Fruit fly (Drosophila melanogaster) whole organism, embryonic: ENCODE data around the gene CG33262.

Source experiments
- ATbp ChIP-seq: fragments of 200-800 bp; sonication (Bioruptor generic); optimal IDR thresholded peaks from 2 replicates; lab custom pipeline; 2017; ENCODE audit warnings: missing biosample characterization, mild to moderate bottlenecking, missing genetic modification characterization, missing genetic modification reagents
- Abd-B ChIP-seq: fragments of 200-800 bp; sonication (Bioruptor generic); optimal IDR thresholded peaks from 2 replicates; lab custom pipeline; 2018; ENCODE audit warnings: missing biosample characterization, mild to moderate bottlenecking, missing genetic modification characterization, moderate library complexity
- BtbVII ChIP-seq: fragments of 200-800 bp; sonication (Bioruptor generic); optimal IDR thresholded peaks from 3 replicates; lab custom pipeline; 2017; ENCODE audit warnings: missing biosample characterization, mild to moderate bottlenecking, missing genetic modification characterization
- CG11093 ChIP-seq: fragments of 200-800 bp; sonication (Bioruptor generic); IDR thresholded peaks from 3 replicates; pipeline ENCODE4 v1.3.6; 2022; ENCODE audit warnings: missing biosample characterization, missing genetic modification characterization
- CG16863 ChIP-seq: fragments of 200-800 bp; sonication (Bioruptor generic); optimal IDR thresholded peaks from 3 replicates; lab custom pipeline; 2016; ENCODE audit warnings: missing biosample characterization, missing genetic modification characterization
- CG17385 ChIP-seq: fragments of 200-800 bp; sonication (Bioruptor generic); optimal IDR thresholded peaks from 3 replicates; lab custom pipeline; 2018; ENCODE audit warnings: missing biosample characterization, mild to moderate bottlenecking, missing genetic modification characterization
- CG2199 ChIP-seq: fragments of 200-800 bp; sonication (Bioruptor generic); IDR thresholded peaks from 3 replicates; pipeline ENCODE4 v1.3.6; 2022; ENCODE audit warnings: missing biosample characterization, missing genetic modification characterization
- CG3163 ChIP-seq: fragments of 200-800 bp; sonication (Bioruptor generic); optimal IDR thresholded peaks from 3 replicates; lab custom pipeline; 2016; ENCODE audit warnings: missing biosample characterization, missing genetic modification characterization
- CG4404 ChIP-seq: fragments of 200-800 bp; sonication (Bioruptor generic); IDR thresholded peaks from 2 replicates; pipeline ENCODE4 v1.3.6; 2022; ENCODE audit warnings: missing biosample characterization, missing genetic modification characterization
- CG6813 ChIP-seq: fragments of 200-800 bp; sonication (Bioruptor generic); optimal IDR thresholded peaks from 2 replicates; lab custom pipeline; 2017; ENCODE audit warnings: missing biosample characterization, missing genetic modification characterization, mild to moderate bottlenecking, moderate library complexity, missing genetic modification reagents
- CG7987 ChIP-seq: fragments of 200-800 bp; sonication (Bioruptor generic); optimal IDR thresholded peaks from 2 replicates; lab custom pipeline; 2018; ENCODE audit warnings: missing biosample characterization, mild to moderate bottlenecking, missing genetic modification characterization, moderate library complexity
- CG9609 ChIP-seq: fragments of 200-800 bp; sonication (Bioruptor generic); optimal IDR thresholded peaks from 3 replicates; lab custom pipeline; 2016; ENCODE audit warnings: missing biosample characterization, missing genetic modification characterization
- CG9876 ChIP-seq: fragments of 200-800 bp; sonication (Bioruptor generic); optimal IDR thresholded peaks from 2 replicates; lab custom pipeline; 2016; ENCODE audit warnings: missing biosample characterization, missing genetic modification characterization
- D19B ChIP-seq: fragments of 200-800 bp; sonication (Bioruptor generic); optimal IDR thresholded peaks from 2 replicates; lab custom pipeline; 2017; ENCODE audit warnings: missing biosample characterization, mild to moderate bottlenecking, missing genetic modification characterization
- Dfd ChIP-seq, 2 experiments: fragments of >200 bp; optimal IDR thresholded peaks; 2 replicates each; lab custom pipeline; 2017; ENCODE audit warnings: missing biosample characterization in 2 of 2, missing genetic modification characterization in 2 of 2
- Doc2 ChIP-seq: fragments of 200-800 bp; sonication (Bioruptor generic); IDR thresholded peaks from 2 replicates; pipeline ENCODE4 v1.3.6; 2022; ENCODE audit warnings: missing biosample characterization, missing genetic modification characterization
- Dp ChIP-seq: fragments of 200-800 bp; sonication (Bioruptor generic); optimal IDR thresholded peaks from 2 replicates; lab custom pipeline; 2018; ENCODE audit warnings: missing biosample characterization, mild to moderate bottlenecking, missing genetic modification characterization, moderate library complexity
- HmgD ChIP-seq: fragments of 200-800 bp; sonication (Bioruptor generic); optimal IDR thresholded peaks from 3 replicates; lab custom pipeline; 2016; ENCODE audit warnings: missing biosample characterization, missing genetic modification characterization
- Mrtf ChIP-seq: fragments of 200-800 bp; sonication (Bioruptor generic); IDR thresholded peaks from 3 replicates; pipeline ENCODE4 v1.3.6; 2022; ENCODE audit warnings: missing biosample characterization, missing genetic modification characterization
- Rx ChIP-seq: fragments of 200-800 bp; sonication (Bioruptor generic); IDR thresholded peaks from 2 replicates; pipeline ENCODE4 v1.3.6; 2022; ENCODE audit warnings: missing biosample characterization, missing genetic modification characterization
- Sin3A ChIP-seq: fragments of >200 bp; optimal IDR thresholded peaks from 2 replicates; lab custom pipeline; 2018
- TFAM ChIP-seq: fragments of 200-800 bp; sonication (Bioruptor generic); optimal IDR thresholded peaks from 2 replicates; lab custom pipeline; 2017; ENCODE audit warnings: missing biosample characterization, missing genetic modification characterization, inconsistent platforms
- Xrp1 ChIP-seq: fragments of 200-800 bp; sonication (Bioruptor generic); IDR thresholded peaks from 2 replicates; pipeline ENCODE4 v1.3.6; 2022; ENCODE audit warnings: missing biosample characterization, missing genetic modification characterization
- ac ChIP-seq: fragments of 200-800 bp; sonication (Bioruptor generic); optimal IDR thresholded peaks from 3 replicates; lab custom pipeline; 2017; ENCODE audit warnings: missing biosample characterization, mild to moderate bottlenecking, missing genetic modification characterization
- bigmax ChIP-seq: fragments of 200-800 bp; sonication (Bioruptor generic); optimal IDR thresholded peaks from 2 replicates; lab custom pipeline; 2018; ENCODE audit warnings: missing biosample characterization, mild to moderate bottlenecking, missing genetic modification characterization
- cg ChIP-seq: fragments of 200-800 bp; sonication (Bioruptor generic); optimal IDR thresholded peaks from 3 replicates; lab custom pipeline; 2019; ENCODE audit warnings: missing biosample characterization, mild to moderate bottlenecking, missing genetic modification characterization, moderate library complexity
- chm ChIP-seq: fragments of 200-800 bp; sonication (Bioruptor generic); IDR thresholded peaks from 2 replicates; pipeline ENCODE4 v1.3.6; 2022; ENCODE audit warnings: missing biosample characterization, missing genetic modification characterization
- crol ChIP-seq: fragments of 200-800 bp; sonication (Bioruptor generic); IDR thresholded peaks from 2 replicates; pipeline ENCODE4 v1.3.6; 2022; ENCODE audit warnings: missing biosample characterization, missing genetic modification characterization
- da ChIP-seq: fragments of 200-800 bp; sonication (Bioruptor generic); optimal IDR thresholded peaks from 2 replicates; lab custom pipeline; 2016; ENCODE audit warnings: missing biosample characterization, missing genetic modification characterization
- gcm2 ChIP-seq: fragments of 200-800 bp; sonication (Bioruptor generic); optimal IDR thresholded peaks from 2 replicates; lab custom pipeline; 2016; ENCODE audit warnings: missing biosample characterization, missing genetic modification characterization
- gt ChIP-seq: fragments of 200-800 bp; sonication (Bioruptor generic); IDR thresholded peaks from 2 replicates; pipeline ENCODE4 v1.3.6; 2022; ENCODE audit warnings: missing biosample characterization, missing genetic modification characterization
- ind ChIP-seq: fragments of 200-800 bp; sonication (Bioruptor generic); optimal IDR thresholded peaks from 3 replicates; lab custom pipeline; 2016; ENCODE audit warnings: missing biosample characterization, missing genetic modification characterization
- repo ChIP-seq: fragments of 200-800 bp; sonication (Bioruptor generic); optimal IDR thresholded peaks from 2 replicates; lab custom pipeline; 2016; ENCODE audit warnings: missing biosample characterization, missing genetic modification characterization
- run ChIP-seq: fragments of 200-800 bp; sonication (Bioruptor generic); optimal IDR thresholded peaks from 3 replicates; lab custom pipeline; 2018; ENCODE audit warnings: missing biosample characterization, mild to moderate bottlenecking, missing genetic modification characterization
- sens ChIP-seq: fragments of 200-800 bp; sonication (Bioruptor generic); peaks from one replicate; lab custom pipeline; 2016; ENCODE audit warnings: missing biosample characterization, missing genetic modification characterization
- seq ChIP-seq: fragments of 200-800 bp; sonication (Bioruptor generic); IDR thresholded peaks from 2 replicates; pipeline ENCODE4 v1.3.6; 2022; ENCODE audit warnings: missing biosample characterization, missing genetic modification characterization
- sob ChIP-seq: fragments of 200-800 bp; sonication (Bioruptor generic); IDR thresholded peaks from 2 replicates; pipeline ENCODE4 v1.3.6; 2022; ENCODE audit warnings: missing biosample characterization, missing genetic modification characterization
- sug ChIP-seq: fragments of 200-800 bp; optimal IDR thresholded peaks from 2 replicates; lab custom pipeline; 2019; ENCODE audit warnings: missing biosample characterization, mild to moderate bottlenecking, missing genetic modification characterization, moderate library complexity
- unc-4 ChIP-seq: fragments of 200-800 bp; sonication (Bioruptor generic); IDR thresholded peaks from 2 replicates; pipeline ENCODE4 v1.3.6; 2022; ENCODE audit warnings: missing biosample characterization, missing genetic modification characterization; ENCODE audit not compliant: partially characterized antibody
- vnd ChIP-seq: fragments of 200-800 bp; sonication (Bioruptor generic); IDR thresholded peaks from 3 replicates; pipeline ENCODE4 v1.3.6; 2022; ENCODE audit warnings: missing biosample characterization, missing genetic modification characterization; ENCODE audit not compliant: partially characterized antibody
- yki ChIP-seq: fragments of >200 bp; optimal IDR thresholded peaks from 3 replicates; lab custom pipeline; 2018
- zen ChIP-seq: fragments of 200-800 bp; sonication (Bioruptor generic); optimal IDR thresholded peaks from 3 replicates; lab custom pipeline; 2018; ENCODE audit warnings: missing biosample characterization, mild to moderate bottlenecking, missing genetic modification characterization, moderate library complexity
- zen2 ChIP-seq: fragments of 200-800 bp; sonication (Bioruptor generic); IDR thresholded peaks from 3 replicates; pipeline ENCODE4 v1.3.6; 2022; ENCODE audit warnings: missing biosample characterization, missing genetic modification characterization; ENCODE audit not compliant: partially characterized antibody

The CG33262 gene

DNA sequence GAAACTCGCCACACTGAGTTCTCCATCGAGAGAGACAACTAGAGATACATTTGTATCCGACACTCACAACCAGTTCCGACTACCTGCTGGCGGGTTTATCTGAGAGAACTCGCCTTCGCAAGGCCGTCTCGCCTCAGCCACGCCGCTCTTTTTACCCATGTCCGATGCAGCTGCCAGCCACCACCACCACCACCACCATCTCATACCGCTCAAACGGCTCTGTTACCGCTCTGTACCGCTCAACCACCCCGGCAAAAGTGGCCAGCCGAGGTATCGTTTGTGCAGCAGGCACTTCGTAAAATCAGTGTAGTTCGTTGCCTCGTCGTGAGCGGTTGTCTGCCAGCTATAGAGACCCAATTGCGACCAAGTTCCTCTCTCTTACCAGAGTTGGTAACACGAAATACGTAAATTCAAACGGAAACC lies 22.1 kb upstream of the CG33262 start, which contains the start of gene trn (continued):
- TF ChIP-seq CG11093 (no peak), CG16863 (GFP tag; lab: Kevin White, UChicago) (peak; percentile 21), CG9876 (GFP tag; lab: Kevin White, UChicago) (no peak), TFAM (GFP tag; lab: Kevin White, UChicago) (no peak), BtbVII (GFP tag; lab: Kevin White, UChicago) (no peak), zen (tag; lab: Kevin White, UChicago) (peak; percentile 40), run (tag; lab: Kevin White, UChicago) (no peak), D19B (GFP tag; lab: Kevin White, UChicago) (no peak), CG3163 (GFP tag; lab: Kevin White, UChicago) (peak; percentile 64), Doc2 (no peak), gcm2 (GFP tag; lab: Kevin White, UChicago) (no peak), ac (peak; percentile 83), CG6813 (GFP tag; lab: Kevin White, UChicago) (peak; percentile 19), gt (GFP tag; lab: Robert Waterston, UW) (no peak), sug (tag; lab: Kevin White, UChicago) (peak; percentile 38), seq (GFP tag; lab: Robert Waterston, UW) (peak; percentile 84), bigmax (GFP tag; lab: Kevin White, UChicago) (no peak), Dp (GFP tag; lab: Kevin White, UChicago) (no peak), vnd (GFP tag; lab: Robert Waterston, UW) (0 out of 3 replicates have a peak, but pooled peaks have one; percentile 35), repo (GFP tag; lab: Kevin White, UChicago) (peak; percentile 35), da (peak; percentile 19), Dfd (GFP tag; optimal IDR thresholded peaks at IDR 0.05; lab: Kevin White, UChicago) (no peak), Sin3A (lab: Kevin White, UChicago) (no peak), ATbp (GFP tag; lab: Kevin White, UChicago) (peak; percentile 15), CG9609 (GFP tag; lab: Kevin White, UChicago) (no peak), ind (GFP tag; lab: Kevin White, UChicago) (no peak), Abd-B (no peak), CG7987 (GFP tag; lab: Kevin White, UChicago) (peak; percentile 44)

DNA sequence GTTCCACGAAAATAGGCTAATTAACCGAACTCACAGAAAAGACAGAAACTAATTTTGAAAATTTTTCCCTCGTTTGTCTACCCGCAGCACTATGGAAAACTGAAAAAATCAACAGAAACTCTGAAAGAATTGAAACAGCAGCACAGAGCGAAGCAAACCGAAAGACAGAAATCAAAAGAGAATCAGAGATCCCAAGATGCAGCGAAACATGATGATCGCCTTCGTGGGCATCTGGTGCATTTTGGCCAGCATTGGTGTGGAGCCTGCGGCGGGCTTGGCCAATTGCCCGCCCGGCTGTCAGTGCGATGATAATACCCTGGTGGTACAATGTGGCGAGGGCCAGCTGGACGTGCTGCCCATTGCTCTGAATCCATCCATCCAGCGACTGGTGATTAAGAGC lies 21.0 kb upstream of the CG33262 start:
- TF ChIP-seq CG2199 (GFP tag; lab: Robert Waterston, UW) (peak; percentile 83; the same call in 2 of the 3 replicates), sob (GFP tag; lab: Robert Waterston, UW) (0 out of 2 replicates have a peak, but pooled peaks have one; percentile 18), Xrp1 (GFP tag; lab: Robert Waterston, UW) (peak; percentile 6; the same call in 1 of the 2 replicates), yki (lab: Kevin White, UChicago) (no peak), crol (GFP tag; lab: Robert Waterston, UW) (no peak), CG17385 (GFP tag; lab: Kevin White, UChicago) (no peak), zen2 (GFP tag; lab: Robert Waterston, UW) (no peak), Mrtf (GFP tag; lab: Robert Waterston, UW) (0 out of 3 replicates have a peak, but pooled peaks have one; percentile 7), cg (GFP tag; lab: Kevin White, UChicago) (no peak), sens (GFP tag; lab: Kevin White, UChicago) (peak; percentile 73), HmgD (GFP tag; lab: Kevin White, UChicago) (no peak), Rx (GFP tag; lab: Robert Waterston, UW) (peak; percentile 34; the same call in 1 of the 2 replicates), CG4404 (GFP tag; lab: Robert Waterston, UW) (no peak), unc-4 (GFP tag; lab: Robert Waterston, UW) (no peak), chm (GFP tag; lab: Robert Waterston, UW) (peak; percentile 53; the same call in 1 of the 2 replicates)
